Fruit fly (Drosophila melanogaster) whole organism: ENCODE measurements around the gene CG6938.

ENCODE experiments used
- Dll ChIP-seq: fragments of >200 bp; optimal IDR thresholded peaks from 2 replicates; lab custom pipeline; 2017
- EcR ChIP-seq, 2 experiments: fragments of >200 bp; optimal IDR thresholded peaks; 2 replicates each; lab custom pipeline; 2017; ENCODE audit warnings: missing biosample characterization in 2 of 2, missing genetic modification characterization in 2 of 2, missing genetic modification reagents in 2 of 2
- pan ChIP-seq: fragments of >200 bp; optimal IDR thresholded peaks from 2 replicates; lab custom pipeline; 2017
- psq ChIP-seq: fragments of >200 bp; optimal IDR thresholded peaks from 2 replicates; lab custom pipeline; 2017
- usp ChIP-seq: fragments of >200 bp; optimal IDR thresholded peaks from 2 replicates; lab custom pipeline; 2017; ENCODE audit warnings: missing biosample characterization, missing genetic modification characterization, mixed read lengths

dm6 chr3L:11941612-11942011, 43.1 kb upstream of the CG6938 start, which contains the start of gene Rpt4R:
- TF ChIP-seq psq (lab: Kevin White, UChicago) (no peak), pan (lab: Kevin White, UChicago) (no peak), usp (GFP tag; lab: Kevin White, UChicago) (no peak), EcR (GFP tag; optimal IDR thresholded peaks at IDR 0.05; lab: Kevin White, UChicago) (no peak), Dll (lab: Kevin White, UChicago) (no peak)
